Worm (Caenorhabditis elegans) whole organism, late embryonic: Measurements from ENCODE around the gene F34D10.3.

ENCODE experiments used
- C38D4.7 ChIP-seq: fragments of 200-800 bp; sonication (Bioruptor generic); optimal IDR thresholded peaks from 2 replicates; lab custom pipeline; 2018; ENCODE audit warnings: mild to moderate bottlenecking, missing genetic modification characterization, moderate library complexity, missing compliant biosample characterization
- F13H6.1 ChIP-seq: sonication (generic microtip); optimal IDR thresholded peaks from 2 replicates; lab custom pipeline; 2016; ENCODE audit warnings: missing genetic modification characterization, missing compliant biosample characterization
- K09A11.1 ChIP-seq: sonication (generic microtip); optimal IDR thresholded peaks from 2 replicates; lab custom pipeline; 2017; ENCODE audit warnings: antibody characterized with exemption, mild to moderate bottlenecking, missing genetic modification characterization, missing compliant biosample characterization; ENCODE audit not compliant: insufficient read depth
- Y22D7AL.16 ChIP-seq: sonication (generic microtip); optimal IDR thresholded peaks from 2 replicates; lab custom pipeline; 2016; ENCODE audit warnings: missing genetic modification characterization, missing compliant biosample characterization
- ceh-14 ChIP-seq: sonication (generic microtip); optimal IDR thresholded peaks from 2 replicates; lab custom pipeline; 2016; ENCODE audit warnings: missing genotype, missing genetic modification characterization, missing compliant biosample characterization
- ceh-2 ChIP-seq: sonication (generic microtip); optimal IDR thresholded peaks from 2 replicates; lab custom pipeline; 2016; ENCODE audit warnings: missing genotype, missing genetic modification characterization, missing compliant biosample characterization
- ceh-22 ChIP-seq: sonication (generic microtip); optimal IDR thresholded peaks from 2 replicates; lab custom pipeline; 2017; ENCODE audit warnings: missing biosample characterization, missing genetic modification characterization
- ceh-30 ChIP-seq: fragments of 150-350 bp; optimal IDR thresholded peaks from 2 replicates; lab custom pipeline; 2014; ENCODE audit warnings: missing biosample characterization, missing genetic modification characterization
- ceh-31 ChIP-seq: sonication (generic microtip); optimal IDR thresholded peaks from 2 replicates; lab custom pipeline; 2016; ENCODE audit warnings: missing genetic modification characterization, missing compliant biosample characterization
- ceh-45 ChIP-seq: fragments of 200-800 bp; sonication (Bioruptor generic); IDR thresholded peaks from 2 replicates; pipeline ENCODE4 v1.3.6; 2022; ENCODE audit warnings: missing genetic modification reagents, missing genetic modification characterization, missing compliant biosample characterization
- ceh-6 ChIP-seq: fragments of 200-800 bp; sonication (Bioruptor generic); optimal IDR thresholded peaks from 2 replicates; lab custom pipeline; 2018; ENCODE audit warnings: mild to moderate bottlenecking, missing genetic modification characterization, missing compliant biosample characterization
- elt-2 ChIP-seq: sonication (generic microtip); optimal IDR thresholded peaks from 2 replicates; lab custom pipeline; 2016; ENCODE audit warnings: missing genetic modification reagents, missing genetic modification characterization, missing compliant biosample characterization
- ets-4 ChIP-seq: sonication (generic microtip); optimal IDR thresholded peaks from 2 replicates; lab custom pipeline; 2016; ENCODE audit warnings: missing genetic modification characterization, missing compliant biosample characterization
- eyg-1 ChIP-seq: sonication (generic microtip); optimal IDR thresholded peaks from 2 replicates; lab custom pipeline; 2016; ENCODE audit warnings: missing genotype, missing genetic modification characterization, missing compliant biosample characterization
- fkh-10 ChIP-seq: fragments of 150-350 bp; optimal IDR thresholded peaks from 2 replicates; lab custom pipeline; 2014; ENCODE audit warnings: missing biosample characterization, missing genetic modification reagents, missing genetic modification characterization
- fkh-6 ChIP-seq: sonication (generic microtip); optimal IDR thresholded peaks from 2 replicates; lab custom pipeline; 2016; ENCODE audit warnings: missing genetic modification characterization, missing compliant biosample characterization
- hlh-30 ChIP-seq: sonication (generic microtip); optimal IDR thresholded peaks from 2 replicates; lab custom pipeline; 2017; ENCODE audit warnings: antibody characterized with exemption, missing genetic modification characterization, missing compliant biosample characterization; ENCODE audit not compliant: insufficient read depth
- hlh-8 ChIP-seq: sonication (generic microtip); optimal IDR thresholded peaks from 2 replicates; lab custom pipeline; 2016; ENCODE audit warnings: missing genotype, missing genetic modification characterization, missing compliant biosample characterization
- lim-6 ChIP-seq: sonication (generic microtip); optimal IDR thresholded peaks from 2 replicates; lab custom pipeline; 2016; ENCODE audit warnings: missing genetic modification characterization, missing compliant biosample characterization
- lin-11 ChIP-seq: fragments of 200-800 bp; sonication (Bioruptor generic); optimal IDR thresholded peaks from 2 replicates; lab custom pipeline; 2018; ENCODE audit warnings: mild to moderate bottlenecking, missing genetic modification characterization, missing compliant biosample characterization
- madf-2 ChIP-seq: sonication (generic microtip); optimal IDR thresholded peaks from 2 replicates; lab custom pipeline; 2017; ENCODE audit warnings: missing genetic modification characterization, missing compliant biosample characterization
- nhr-11 ChIP-seq: fragments of 150-350 bp; optimal IDR thresholded peaks from 2 replicates; lab custom pipeline; 2014; ENCODE audit warnings: missing biosample characterization, missing genetic modification characterization
- nhr-232 ChIP-seq: sonication (generic microtip); optimal IDR thresholded peaks from 2 replicates; lab custom pipeline; 2016; ENCODE audit warnings: missing genetic modification characterization, missing compliant biosample characterization
- npax-4 ChIP-seq: sonication (generic microtip); optimal IDR thresholded peaks from 2 replicates; lab custom pipeline; 2016; ENCODE audit warnings: missing genetic modification characterization, missing compliant biosample characterization
- odd-2 ChIP-seq: sonication (generic microtip); optimal IDR thresholded peaks from 2 replicates; lab custom pipeline; 2017; ENCODE audit warnings: antibody characterized with exemption, mild to moderate bottlenecking, missing genetic modification characterization, missing compliant biosample characterization
- pha-2 ChIP-seq: sonication (generic microtip); optimal IDR thresholded peaks from 2 replicates; lab custom pipeline; 2017; ENCODE audit warnings: mild to moderate bottlenecking, missing genetic modification characterization, missing compliant biosample characterization
- ref-2 ChIP-seq: sonication (generic microtip); optimal IDR thresholded peaks from 2 replicates; lab custom pipeline; 2016; ENCODE audit warnings: missing genetic modification characterization, missing compliant biosample characterization
- rnt-1 ChIP-seq: sonication (generic microtip); optimal IDR thresholded peaks from 2 replicates; lab custom pipeline; 2016; ENCODE audit warnings: missing genetic modification characterization, missing compliant biosample characterization
- sox-4 ChIP-seq: sonication (generic microtip); optimal IDR thresholded peaks from 2 replicates; lab custom pipeline; 2017; ENCODE audit warnings: mild to moderate bottlenecking, missing genetic modification characterization, inconsistent platforms, missing compliant biosample characterization
- tbx-2 ChIP-seq: sonication (generic microtip); optimal IDR thresholded peaks from 2 replicates; lab custom pipeline; 2016; ENCODE audit warnings: missing genetic modification characterization, missing compliant biosample characterization
- ttx-3 ChIP-seq: sonication (generic microtip); optimal IDR thresholded peaks from 2 replicates; lab custom pipeline; 2016; ENCODE audit warnings: missing genetic modification reagents, missing genetic modification characterization, missing compliant biosample characterization
- unc-3 ChIP-seq, 2 experiments: fragments of 200-800 bp in 1 of 2; sonication (Bioruptor generic) in 1 of 2; sonication (generic microtip) in 1 of 2; conservative IDR thresholded peaks in 1 of 2; optimal IDR thresholded peaks in 1 of 2; 2 replicates each; pipeline versions ENCODE4 v1.3.6 to Lab custom; 2016 to 2022; ENCODE audit warnings: missing compliant biosample characterization in 2 of 2, missing genetic modification characterization in 2 of 2, missing genetic modification reagents in 1 of 2
- unc-55 ChIP-seq: sonication (generic microtip); optimal IDR thresholded peaks from 2 replicates; lab custom pipeline; 2017; ENCODE audit warnings: missing biosample characterization, missing genetic modification reagents, missing genetic modification characterization
- unc-86 ChIP-seq: sonication (generic microtip); optimal IDR thresholded peaks from 2 replicates; lab custom pipeline; 2016; ENCODE audit warnings: missing genetic modification characterization, missing compliant biosample characterization
- ztf-16 ChIP-seq: sonication (generic microtip); optimal IDR thresholded peaks from 2 replicates; lab custom pipeline; 2017; ENCODE audit warnings: missing genetic modification characterization, missing compliant biosample characterization

Gene F34D10.3

ce11 chrIII:3729520-3729919, 4.5 kb upstream of the F34D10.3 start, which contains the start of gene F34D10.9:
TSS of gene F34D10.9 (minus strand) at chrIII:3729620.
- TF ChIP-seq ceh-45 (GFP tag; lab: Robert Waterston, UW) = no peak
- no peak for TF ChIP-seq pha-2 (tag; lab: Kevin White, UChicago)
- no peak for TF ChIP-seq elt-2 (tag; lab: Kevin White, UChicago)
- TF ChIP-seq odd-2 = no peak
- no peak for TF ChIP-seq unc-86 (tag; lab: Kevin White, UChicago)

DNA sequence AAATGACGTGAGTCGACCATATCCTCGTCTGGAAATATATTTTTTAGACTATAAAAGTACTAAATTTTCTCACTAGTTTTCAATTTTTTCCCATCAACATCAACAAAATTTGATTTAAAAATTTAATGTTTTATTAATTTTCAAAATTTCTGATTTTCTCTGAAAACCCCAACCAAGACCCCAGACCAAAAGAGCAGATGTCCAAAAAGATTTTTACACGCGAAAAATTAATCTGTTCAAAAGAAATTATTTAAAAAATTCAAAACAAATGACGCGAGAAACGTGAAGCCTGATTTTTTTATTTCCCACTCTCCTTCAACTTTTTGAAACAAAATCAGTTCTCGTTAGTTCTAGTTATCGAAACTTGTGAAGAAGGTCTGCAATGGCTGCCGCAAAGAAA, 3.6 kb upstream of the F34D10.3 start, which contains the start of gene F34D10.8:
TSS of gene F34D10.8 (plus strand) at position 301 of the 400 bp plus-strand sequence.
- TF ChIP-seq sox-4 (tag; lab: Kevin White, UChicago) (no peak), tbx-2 (tag; lab: Kevin White, UChicago) (no peak), unc-3 (GFP tag; conservative IDR thresholded peaks at IDR 0.05; lab: Robert Waterston, UW) (no peak), unc-3 (tag; optimal IDR thresholded peaks at IDR 0.05; lab: Kevin White, UChicago) (no peak), rnt-1 (tag; lab: Kevin White, UChicago) (no peak)

ce11 chrIII:3734990-3735389, 935 bp downstream of the F34D10.3 start, which contains the start of gene evl-18:
TSS of gene evl-18 (minus strand) at chrIII:3735039.
- TF ChIP-seq Y22D7AL.16 (tag; lab: Kevin White, UChicago) (no peak), fkh-6 (tag; lab: Kevin White, UChicago) (no peak), ztf-16 (no peak), K09A11.1 (no peak), eyg-1 (no peak), nhr-232 (tag; lab: Kevin White, UChicago) (no peak), ceh-6 (GFP tag; lab: Kevin White, UChicago) (no peak), ref-2 (tag; lab: Kevin White, UChicago) (no peak), ttx-3 (tag; lab: Kevin White, UChicago) (no peak), unc-3 (GFP tag; conservative IDR thresholded peaks at IDR 0.05; lab: Robert Waterston, UW) (no peak), unc-3 (tag; optimal IDR thresholded peaks at IDR 0.05; lab: Kevin White, UChicago) (no peak), pha-2 (tag; lab: Kevin White, UChicago) (no peak), elt-2 (tag; lab: Kevin White, UChicago) (no peak), ceh-14 (tag; lab: Kevin White, UChicago) (no peak), tbx-2 (tag; lab: Kevin White, UChicago) (no peak), fkh-10 (GFP tag; lab: Kevin White, UChicago) (no peak), ceh-30 (tag; lab: Kevin White, UChicago) (no peak), F13H6.1 (no peak), sox-4 (tag; lab: Kevin White, UChicago) (no peak), unc-86 (tag; lab: Kevin White, UChicago) (no peak), C38D4.7 (GFP tag; lab: Kevin White, UChicago) (no peak)

DNA sequence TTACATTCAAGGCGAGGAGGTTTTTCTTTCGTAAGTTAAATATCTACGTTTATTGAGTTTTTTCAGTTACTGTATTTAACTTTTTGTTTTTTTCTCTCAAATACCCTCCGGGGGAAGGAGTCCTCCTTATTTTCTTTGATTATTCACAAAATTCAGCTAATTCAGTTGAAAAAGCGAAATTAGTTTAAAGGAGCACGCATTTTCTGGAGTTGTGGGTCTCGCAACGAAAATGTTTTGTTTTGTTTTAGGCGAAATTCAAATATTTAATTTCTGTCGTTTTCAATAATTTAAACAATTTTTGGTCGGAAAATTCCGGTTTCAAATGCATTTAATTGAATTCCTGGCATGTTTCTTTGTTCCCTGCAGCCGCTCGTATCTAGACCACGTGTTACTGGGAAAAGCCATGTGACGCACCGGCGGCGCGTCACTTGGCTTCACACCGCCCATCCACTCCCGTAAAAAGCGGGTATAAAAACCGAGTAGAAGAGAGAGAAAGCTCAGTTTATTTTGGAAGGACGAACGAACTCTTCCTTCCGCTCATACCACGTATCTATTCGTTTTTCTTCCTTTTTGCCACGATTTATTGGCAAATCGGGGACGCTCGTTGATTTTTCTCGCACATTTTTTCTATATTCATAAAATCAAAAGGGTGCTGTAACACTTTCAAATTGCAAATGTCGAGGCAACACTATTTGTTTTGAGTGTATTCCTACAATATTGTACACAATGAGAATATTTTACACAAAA, 1.6 kb downstream of the F34D10.3 start:
- TF ChIP-seq ceh-31 (tag; lab: Kevin White, UChicago) (peak; percentile 6), hlh-8 (tag; lab: Kevin White, UChicago) (no peak), hlh-30 (tag; lab: Kevin White, UChicago) (peak; percentile 69)

DNA sequence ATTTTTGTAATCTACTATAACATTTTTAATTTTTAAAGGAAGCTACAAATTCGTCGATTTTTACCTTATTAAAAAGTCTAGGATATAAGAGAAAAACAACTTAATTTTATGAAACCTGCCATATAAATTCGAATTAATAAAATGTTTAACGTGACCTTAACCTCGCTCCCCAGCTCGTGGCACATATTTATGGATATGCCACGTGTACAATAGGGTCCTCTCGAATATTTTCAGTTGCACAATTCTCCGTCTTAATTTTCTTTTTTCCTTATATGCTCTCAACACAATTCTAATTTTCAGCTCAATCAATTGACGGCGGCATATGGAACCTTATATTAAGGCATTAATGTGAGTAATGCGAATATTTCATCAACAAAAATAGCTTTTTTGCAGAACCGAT, 2.2 kb downstream of the F34D10.3 start, which contains the start of gene F34D10.4:
TSS of gene F34D10.4 (plus strand) at position 301 of the 400 bp plus-strand sequence.
- no peak for TF ChIP-seq ets-4
- no peak for TF ChIP-seq lin-11 (tag; lab: Kevin White, UChicago)
- no peak for TF ChIP-seq npax-4
- TF ChIP-seq pha-2 (tag; lab: Kevin White, UChicago) = no peak
- TF ChIP-seq ceh-30 (tag; lab: Kevin White, UChicago) = no peak
- no peak for TF ChIP-seq nhr-11 (tag; lab: Kevin White, UChicago)
- TF ChIP-seq lim-6 (tag; lab: Kevin White, UChicago) = no peak
- no peak for TF ChIP-seq sox-4 (tag; lab: Kevin White, UChicago)
- no peak for TF ChIP-seq ceh-14 (tag; lab: Kevin White, UChicago)
- TF ChIP-seq unc-55 (GFP tag; lab: Kevin White, UChicago) = no peak
- TF ChIP-seq hlh-8 (tag; lab: Kevin White, UChicago) = no peak
- no peak for TF ChIP-seq madf-2 (tag; lab: Kevin White, UChicago)
- no peak for TF ChIP-seq ceh-2 (tag; lab: Kevin White, UChicago)
- TF ChIP-seq Y22D7AL.16 (tag; lab: Kevin White, UChicago) = no peak
- no peak for TF ChIP-seq ceh-22 (tag; lab: Kevin White, UChicago)
